Worm (Caenorhabditis elegans) whole organism, late embryonic: ENCODE results near the gene brd-1.

Experiments
- C08G9.2 ChIP-seq: sonication (generic microtip); optimal IDR thresholded peaks from 2 replicates; lab custom pipeline; 2016; ENCODE audit warnings: mild to moderate bottlenecking, missing genetic modification characterization, moderate library complexity, missing compliant biosample characterization
- C38D4.7 ChIP-seq: fragments of 200-800 bp; sonication (Bioruptor generic); optimal IDR thresholded peaks from 2 replicates; lab custom pipeline; 2018; ENCODE audit warnings: mild to moderate bottlenecking, missing genetic modification characterization, moderate library complexity, missing compliant biosample characterization
- F13H6.1 ChIP-seq: sonication (generic microtip); optimal IDR thresholded peaks from 2 replicates; lab custom pipeline; 2016; ENCODE audit warnings: missing genetic modification characterization, missing compliant biosample characterization
- K02D7.2 ChIP-seq: sonication (generic microtip); optimal IDR thresholded peaks from 2 replicates; lab custom pipeline; 2017; ENCODE audit warnings: mild to moderate bottlenecking, missing genetic modification characterization, missing compliant biosample characterization
- K09A11.1 ChIP-seq: sonication (generic microtip); optimal IDR thresholded peaks from 2 replicates; lab custom pipeline; 2017; ENCODE audit warnings: antibody characterized with exemption, mild to moderate bottlenecking, missing genetic modification characterization, missing compliant biosample characterization; ENCODE audit not compliant: insufficient read depth
- T23F11.4 ChIP-seq: fragments of 200-800 bp; sonication (Bioruptor generic); optimal IDR thresholded peaks from 2 replicates; lab custom pipeline; 2018; ENCODE audit warnings: mild to moderate bottlenecking, missing genetic modification characterization, missing compliant biosample characterization
- ama-1 ChIP-seq: fragments of 150-350 bp; optimal IDR thresholded peaks from 2 replicates; lab custom pipeline; 2014
- ceh-19 ChIP-seq: fragments of 200-800 bp; sonication (Bioruptor generic); optimal IDR thresholded peaks from 2 replicates; lab custom pipeline; 2018; ENCODE audit warnings: mild to moderate bottlenecking, missing genetic modification characterization, missing compliant biosample characterization
- che-1 ChIP-seq: sonication (generic microtip); optimal IDR thresholded peaks from 2 replicates; lab custom pipeline; 2016; ENCODE audit warnings: mild to moderate bottlenecking, missing genetic modification characterization, missing compliant biosample characterization
- eyg-1 ChIP-seq: sonication (generic microtip); optimal IDR thresholded peaks from 2 replicates; lab custom pipeline; 2016; ENCODE audit warnings: missing genotype, missing genetic modification characterization, missing compliant biosample characterization
- fax-1 ChIP-seq: sonication (generic microtip); optimal IDR thresholded peaks from 2 replicates; lab custom pipeline; 2016; ENCODE audit warnings: missing genotype, missing genetic modification characterization, missing compliant biosample characterization
- fkh-10 ChIP-seq: fragments of 150-350 bp; optimal IDR thresholded peaks from 2 replicates; lab custom pipeline; 2014; ENCODE audit warnings: missing biosample characterization, missing genetic modification reagents, missing genetic modification characterization
- hlh-13 ChIP-seq: fragments of 200-800 bp; sonication (Bioruptor generic); optimal IDR thresholded peaks from 2 replicates; lab custom pipeline; 2018; ENCODE audit warnings: mild to moderate bottlenecking, missing genetic modification characterization, missing compliant biosample characterization
- hlh-15 ChIP-seq: sonication (generic microtip); optimal IDR thresholded peaks from 2 replicates; lab custom pipeline; 2016; ENCODE audit warnings: missing genetic modification characterization, missing compliant biosample characterization
- hlh-30 ChIP-seq: sonication (generic microtip); optimal IDR thresholded peaks from 2 replicates; lab custom pipeline; 2017; ENCODE audit warnings: antibody characterized with exemption, missing genetic modification characterization, missing compliant biosample characterization; ENCODE audit not compliant: insufficient read depth
- hlh-6 ChIP-seq: sonication (generic microtip); optimal IDR thresholded peaks from 2 replicates; lab custom pipeline; 2016; ENCODE audit warnings: missing genotype, missing genetic modification characterization, missing compliant biosample characterization
- madf-2 ChIP-seq: sonication (generic microtip); optimal IDR thresholded peaks from 2 replicates; lab custom pipeline; 2017; ENCODE audit warnings: missing genetic modification characterization, missing compliant biosample characterization
- nhr-232 ChIP-seq: sonication (generic microtip); optimal IDR thresholded peaks from 2 replicates; lab custom pipeline; 2016; ENCODE audit warnings: missing genetic modification characterization, missing compliant biosample characterization
- npax-4 ChIP-seq: sonication (generic microtip); optimal IDR thresholded peaks from 2 replicates; lab custom pipeline; 2016; ENCODE audit warnings: missing genetic modification characterization, missing compliant biosample characterization
- pha-4 ChIP-seq: fragments of 150-350 bp; optimal IDR thresholded peaks from 2 replicates; lab custom pipeline; 2018; ENCODE audit warnings: missing biosample characterization, missing genetic modification reagents, missing genetic modification characterization
- pqm-1 ChIP-seq: sonication (generic microtip); optimal IDR thresholded peaks from 2 replicates; lab custom pipeline; 2016; ENCODE audit warnings: missing genetic modification characterization, missing compliant biosample characterization
- pros-1 ChIP-seq: fragments of 150-350 bp; optimal IDR thresholded peaks from 2 replicates; lab custom pipeline; 2014; ENCODE audit warnings: missing biosample characterization, missing genetic modification reagents, missing genetic modification characterization
- ref-2 ChIP-seq: sonication (generic microtip); optimal IDR thresholded peaks from 2 replicates; lab custom pipeline; 2016; ENCODE audit warnings: missing genetic modification characterization, missing compliant biosample characterization
- rnt-1 ChIP-seq: sonication (generic microtip); optimal IDR thresholded peaks from 2 replicates; lab custom pipeline; 2016; ENCODE audit warnings: missing genetic modification characterization, missing compliant biosample characterization
- sdc-2 ChIP-seq: sonication (generic microtip); optimal IDR thresholded peaks from 2 replicates; lab custom pipeline; 2016; ENCODE audit warnings: missing genotype, missing genetic modification characterization, missing compliant biosample characterization
- sox-2 ChIP-seq: fragments of 200-800 bp; sonication (Bioruptor generic); IDR thresholded peaks from 2 replicates; pipeline ENCODE4 v1.3.6; 2022; ENCODE audit warnings: missing genetic modification reagents, missing genetic modification characterization, missing compliant biosample characterization
- syd-9 ChIP-seq: sonication (generic microtip); optimal IDR thresholded peaks from 2 replicates; lab custom pipeline; 2016; ENCODE audit warnings: mild to moderate bottlenecking, missing genetic modification characterization, moderate library complexity, missing compliant biosample characterization
- ttx-3 ChIP-seq: sonication (generic microtip); optimal IDR thresholded peaks from 2 replicates; lab custom pipeline; 2016; ENCODE audit warnings: missing genetic modification reagents, missing genetic modification characterization, missing compliant biosample characterization
- unc-42 ChIP-seq: sonication (generic microtip); optimal IDR thresholded peaks from 2 replicates; lab custom pipeline; 2016; ENCODE audit warnings: missing genotype, missing genetic modification characterization, missing compliant biosample characterization
- unc-86 ChIP-seq: sonication (generic microtip); optimal IDR thresholded peaks from 2 replicates; lab custom pipeline; 2016; ENCODE audit warnings: missing genetic modification characterization, missing compliant biosample characterization
- zip-5 ChIP-seq: sonication (generic microtip); optimal IDR thresholded peaks from 2 replicates; lab custom pipeline; 2016; ENCODE audit warnings: missing genetic modification characterization, missing compliant biosample characterization
- ztf-16 ChIP-seq: sonication (generic microtip); optimal IDR thresholded peaks from 2 replicates; lab custom pipeline; 2017; ENCODE audit warnings: missing genetic modification characterization, missing compliant biosample characterization

brd-1 gene

DNA sequence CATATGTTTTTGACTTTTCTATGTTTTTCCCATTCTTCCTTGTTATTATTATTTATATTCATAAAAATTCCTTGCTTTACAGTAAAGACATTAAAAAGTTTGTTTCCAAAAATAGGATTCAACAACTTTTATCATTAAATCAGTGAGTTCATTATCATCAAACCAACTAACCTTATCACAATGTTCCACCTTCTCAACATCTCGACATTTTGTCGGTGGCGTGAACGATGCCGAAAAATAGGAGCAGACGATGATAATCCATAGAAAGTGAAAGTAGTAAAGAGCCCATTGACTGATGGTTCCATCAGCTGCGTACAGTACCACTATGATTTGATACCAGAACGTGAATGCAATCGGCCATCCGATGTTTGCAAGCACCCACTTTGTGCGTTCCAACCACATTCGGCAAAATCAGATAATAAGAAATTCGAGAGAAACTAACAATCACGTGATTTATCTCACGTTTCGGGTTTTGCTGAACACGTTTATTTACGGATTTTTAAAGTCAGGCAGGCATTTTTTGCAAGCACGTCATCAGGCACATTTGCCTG is 40.6 kb downstream of the brd-1 start, which contains the start of gene dhhc-5:
TSS of gene dhhc-5 (minus strand) at position 406 of the 551 bp plus-strand sequence.
- TF ChIP-seq pha-4 (tag; lab: Kevin White, UChicago): no peak
- TF ChIP-seq hlh-30 (tag; lab: Kevin White, UChicago): peak; percentile 0
- no peak for TF ChIP-seq rnt-1 (tag; lab: Kevin White, UChicago)
- no peak for TF ChIP-seq madf-2 (tag; lab: Kevin White, UChicago)
- TF ChIP-seq eyg-1: no peak
- TF ChIP-seq F13H6.1 (tag; lab: Kevin White, UChicago): no peak
- TF ChIP-seq, all 69 proteins: peak for 1

DNA sequence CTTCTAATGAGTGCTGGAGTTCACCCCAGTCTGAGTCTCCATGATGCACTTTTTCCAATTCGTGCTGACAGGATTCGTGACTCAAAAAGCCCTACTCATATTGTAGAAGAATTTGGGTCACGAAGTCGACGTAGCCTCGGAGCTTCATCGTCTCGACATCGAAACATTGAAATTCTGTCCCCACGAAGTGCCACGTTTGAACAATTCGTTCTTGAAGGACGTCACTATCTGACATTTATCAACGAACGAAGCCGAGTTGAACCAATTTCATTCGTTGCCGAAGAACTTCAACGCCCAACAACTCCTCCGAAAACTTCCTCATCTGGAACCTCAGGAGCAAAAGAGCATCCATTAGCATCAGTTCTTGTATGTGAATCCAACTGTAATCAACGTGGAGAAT is 50.2 kb downstream of the brd-1 start:
- TF ChIP-seq ttx-3 (tag; lab: Kevin White, UChicago) (no peak), unc-86 (no peak), T23F11.4 (GFP tag; lab: Kevin White, UChicago) (no peak), ama-1 (no peak), unc-42 (no peak), zip-5 (tag; lab: Kevin White, UChicago) (no peak), ztf-16 (tag; lab: Kevin White, UChicago) (no peak), pqm-1 (tag; lab: Kevin White, UChicago) (no peak), nhr-232 (tag; lab: Kevin White, UChicago) (no peak), hlh-6 (tag; lab: Kevin White, UChicago) (no peak), K02D7.2 (tag; lab: Kevin White, UChicago) (no peak), npax-4 (tag; lab: Kevin White, UChicago) (no peak), fax-1 (tag; lab: Kevin White, UChicago) (no peak), syd-9 (tag; lab: Kevin White, UChicago) (no peak), sdc-2 (no peak)
- TF ChIP-seq, all 69 proteins: peak for 0

DNA sequence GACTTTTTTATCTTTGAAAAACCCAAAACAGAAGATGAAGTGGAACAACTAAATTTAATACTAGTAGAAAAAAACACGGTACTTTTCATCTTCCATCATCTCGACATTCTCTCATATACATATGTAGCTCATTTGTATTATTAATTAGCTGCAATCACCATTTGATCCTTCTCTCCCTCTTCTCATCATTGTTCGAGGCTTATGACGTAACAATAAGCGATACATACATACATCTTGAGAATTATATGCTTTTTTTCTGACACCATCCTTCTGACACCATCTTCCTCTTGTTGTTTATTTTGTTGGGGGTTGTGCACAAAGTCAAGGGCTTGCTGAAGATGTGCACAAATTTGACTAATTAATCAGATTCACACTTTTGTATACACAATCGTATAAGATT is 52.0 kb downstream of the brd-1 start:
- TF ChIP-seq F13H6.1 (tag; lab: Kevin White, UChicago) (no peak), fkh-10 (no peak), pros-1 (no peak), C38D4.7 (GFP tag; lab: Kevin White, UChicago) (no peak), ref-2 (tag; lab: Kevin White, UChicago) (no peak), sdc-2 (no peak), ceh-19 (no peak), T23F11.4 (GFP tag; lab: Kevin White, UChicago) (no peak), pqm-1 (tag; lab: Kevin White, UChicago) (no peak), hlh-13 (GFP tag; lab: Kevin White, UChicago) (no peak), C08G9.2 (tag; lab: Kevin White, UChicago) (no peak), che-1 (tag; lab: Kevin White, UChicago) (no peak), hlh-15 (no peak), syd-9 (tag; lab: Kevin White, UChicago) (no peak), sox-2 (no peak), K02D7.2 (tag; lab: Kevin White, UChicago) (no peak), K09A11.1 (no peak), zip-5 (tag; lab: Kevin White, UChicago) (no peak)
